Fruit fly (Drosophila melanogaster): Measurements from ENCODE around the gene Uqcc1.

Gene Uqcc1

dm6 chr3L:6977391-6977790 is 19.5 kb upstream of the Uqcc1 start (continued):
- TF ChIP-seq Atf-2 (GFP tag; optimal IDR thresholded peaks at IDR 0.05) (no peak), CG3847 (GFP tag; IDR thresholded peaks at IDR 0.05) (peak; percentile 19; the same call in 1 of the 2 replicates), Ets65A (GFP tag) (no peak), az2 (GFP tag; optimal IDR thresholded peaks at IDR 0.05) (peak; percentile 46), CG14050 (GFP tag; IDR thresholded peaks at IDR 0.05) (peak; percentile 40; the same call in 1 of the 3 replicates), tna (GFP tag; IDR thresholded peaks at IDR 0.05; ENCODE audit: partially characterized antibody) (no peak), CG4328 (GFP tag; optimal IDR thresholded peaks at IDR 0.05) (no peak), CG30020 (tag; optimal IDR thresholded peaks at IDR 0.05) (no peak), ap (GFP tag; IDR thresholded peaks at IDR 0.05) (peak; percentile 41; the same call in 1 of the 2 replicates), CG6813 (GFP tag; optimal IDR thresholded peaks at IDR 0.05) (peak; percentile 53), Nf-YC (tag; optimal IDR thresholded peaks at IDR 0.05) (no peak), Spps (tag; optimal IDR thresholded peaks at IDR 0.05) (peak; percentile 33), luna (GFP tag; optimal IDR thresholded peaks at IDR 0.05) (no peak), oc (tag; optimal IDR thresholded peaks at IDR 0.05) (peak; percentile 37), CG14710 (tag; optimal IDR thresholded peaks at IDR 0.05) (peak; percentile 61), CG7357 (GFP tag; IDR thresholded peaks at IDR 0.05) (no peak), nmo (GFP tag; optimal IDR thresholded peaks at IDR 0.05) (peak; percentile 65), tll (GFP tag; optimal IDR thresholded peaks at IDR 0.05) (no peak), Asciz (GFP tag; optimal IDR thresholded peaks at IDR 0.05) (peak; percentile 61), CG16813 (GFP tag; IDR thresholded peaks at IDR 0.05; ENCODE audit: partially characterized antibody) (no peak), CG3407 (GFP tag; optimal IDR thresholded peaks at IDR 0.05) (peak; percentile 40), zfh1 (GFP tag; IDR thresholded peaks at IDR 0.05) (peak; percentile 77), CG11560 (tag; IDR thresholded peaks at IDR 0.05) (no peak), sd (tag; optimal IDR thresholded peaks at IDR 0.05) (no peak), CG2199 (GFP tag; IDR thresholded peaks at IDR 0.05) (no peak)

- TF ChIP-seq CG34376 (GFP tag; optimal IDR thresholded peaks at IDR 0.05) (peak; percentile 45), sug (tag; optimal IDR thresholded peaks at IDR 0.05) (peak; percentile 73), Med (GFP tag) (peak; percentile 55), CG17385 (GFP tag; optimal IDR thresholded peaks at IDR 0.05) (no peak), GATAe (GFP tag; conservative IDR thresholded peaks at IDR 0.05) (0 out of 2 replicates have a peak, but pooled peaks have one; percentile 26), HLH3B (GFP tag; IDR thresholded peaks at IDR 0.05) (no peak), otp (GFP tag; IDR thresholded peaks at IDR 0.05) (peak; percentile 61; the same call in 1 of the 3 replicates), CG17568 (GFP tag; optimal IDR thresholded peaks at IDR 0.05) (no peak), sens (GFP tag) (peak; percentile 71), crol (GFP tag; IDR thresholded peaks at IDR 0.05) (peak; percentile 40; the same call in 1 of the 2 replicates), exex (tag; optimal IDR thresholded peaks at IDR 0.05) (peak; percentile 47), mirr (GFP tag; optimal IDR thresholded peaks at IDR 0.05) (peak; percentile 7), twi (tag; optimal IDR thresholded peaks at IDR 0.05) (no peak), Pdp1 (GFP tag; optimal IDR thresholded peaks at IDR 0.05) (peak in 1 of 2 experiments; percentile 2), Mrtf (GFP tag; IDR thresholded peaks at IDR 0.05) (no peak)
Measured at dm6 chr3L:6976601-6977140, 18.8 kb upstream of the Uqcc1 start.
